Worm (Caenorhabditis elegans) whole organism, L2 larva: ENCODE measurements around the gene prde-1.

ENCODE experiments used
- ZK546.5 ChIP-seq: sonication (generic microtip); optimal IDR thresholded peaks from 2 replicates; lab custom pipeline; 2017; ENCODE audit warnings: missing biosample characterization, missing genetic modification characterization
- ama-1 ChIP-seq: fragments of 150-350 bp; optimal IDR thresholded peaks from 2 replicates; lab custom pipeline; 2018; ENCODE audit warnings: inconsistent platforms
- ceh-16 ChIP-seq: fragments of 150-350 bp; optimal IDR thresholded peaks from 2 replicates; lab custom pipeline; 2014; ENCODE audit warnings: missing biosample characterization, missing genetic modification characterization
- elt-1 ChIP-seq: fragments of 150-350 bp; optimal IDR thresholded peaks from 2 replicates; lab custom pipeline; 2014; ENCODE audit warnings: missing biosample characterization, missing genetic modification characterization
- lin-13 ChIP-seq: fragments of 150-350 bp; optimal IDR thresholded peaks from 2 replicates; lab custom pipeline; 2014; ENCODE audit warnings: missing biosample characterization, missing genetic modification reagents, missing genetic modification characterization
- lin-39 ChIP-seq: fragments of 150-350 bp; optimal IDR thresholded peaks from 2 replicates; lab custom pipeline; 2014; ENCODE audit warnings: missing biosample characterization, missing genetic modification reagents, missing genetic modification characterization
- mbf-1 ChIP-seq: sonication (generic microtip); optimal IDR thresholded peaks from 2 replicates; lab custom pipeline; 2017; ENCODE audit warnings: missing biosample characterization, missing genetic modification characterization
- nhr-237 ChIP-seq: fragments of 150-350 bp; optimal IDR thresholded peaks from 2 replicates; lab custom pipeline; 2014; ENCODE audit warnings: missing biosample characterization, missing genetic modification characterization
- snpc-4 ChIP-seq: fragments of 150-350 bp; optimal IDR thresholded peaks from 2 replicates; lab custom pipeline; 2014; ENCODE audit warnings: missing biosample characterization, missing genetic modification characterization
- unc-62 ChIP-seq: fragments of 150-350 bp; optimal IDR thresholded peaks from 2 replicates; lab custom pipeline; 2014; ENCODE audit warnings: missing biosample characterization, missing genetic modification reagents, missing genetic modification characterization
- ztf-11 ChIP-seq: sonication (generic microtip); optimal IDR thresholded peaks from 2 replicates; lab custom pipeline; 2017; ENCODE audit warnings: missing biosample characterization, missing genetic modification characterization
- ztf-4 ChIP-seq: fragments of 150-350 bp; optimal IDR thresholded peaks from 2 replicates; lab custom pipeline; 2014; ENCODE audit warnings: missing biosample characterization, missing genetic modification characterization

- TF ChIP-seq elt-1 (tag; lab: Kevin White, UChicago) (no peak), mbf-1 (tag; lab: Kevin White, UChicago) (no peak), nhr-237 (tag; lab: Kevin White, UChicago) (no peak), snpc-4 (tag; lab: Kevin White, UChicago) (no peak), ama-1 (lab: Kevin White, UChicago) (no peak), lin-13 (GFP tag; lab: Kevin White, UChicago) (no peak), unc-62 (GFP tag; lab: Kevin White, UChicago) (no peak), ZK546.5 (tag; lab: Kevin White, UChicago) (no peak), lin-39 (tag; lab: Kevin White, UChicago) (no peak), ztf-4 (tag; lab: Kevin White, UChicago) (no peak), ztf-11 (no peak), ceh-16 (tag; lab: Kevin White, UChicago) (no peak)
Observed at ce11 chrV:15493680-15494079, 44.4 kb upstream of the prde-1 start, which contains the start of gene srh-218.
